Worm (Caenorhabditis elegans) whole organism, L1 larva: ENCODE measurements around the gene col-185.

ENCODE experiments used
- Y116A8C.19 ChIP-seq: sonication (generic microtip); optimal IDR thresholded peaks from 2 replicates; lab custom pipeline; 2016; ENCODE audit warnings: missing compliant biosample characterization, missing genetic modification characterization, borderline replicate concordance
- blmp-1 ChIP-seq: fragments of 150-350 bp; optimal IDR thresholded peaks from 2 replicates; lab custom pipeline; 2014; ENCODE audit warnings: missing biosample characterization, missing genetic modification characterization
- ceh-63 ChIP-seq: fragments of 200-800 bp; sonication (Bioruptor generic); optimal IDR thresholded peaks from 2 replicates; lab custom pipeline; 2018; ENCODE audit warnings: mild to moderate bottlenecking, missing genetic modification characterization, missing compliant biosample characterization
- ceh-82 ChIP-seq, 3 experiments: fragments of 150-350 bp in 1 of 3; sonication (generic microtip) in 2 of 3; optimal IDR thresholded peaks; 2 replicates each; lab custom pipeline; 2014 to 2017; ENCODE audit warnings: missing biosample characterization in 3 of 3, missing genetic modification characterization in 3 of 3
- ceh-88 ChIP-seq: fragments of 200-800 bp; sonication (Bioruptor generic); IDR thresholded peaks from 2 replicates; pipeline ENCODE4 v1.3.6; 2022; ENCODE audit warnings: missing genetic modification characterization, missing compliant biosample characterization
- dpl-1 ChIP-seq, 3 experiments: fragments of 150-350 bp in 2 of 3; sonication (generic microtip) in 1 of 3; optimal IDR thresholded peaks; 2 replicates each; lab custom pipeline; 2014 to 2017; ENCODE audit warnings: missing biosample characterization in 3 of 3, missing genetic modification characterization in 3 of 3, missing genetic modification reagents in 3 of 3
- dsc-1 ChIP-seq: sonication (generic microtip); optimal IDR thresholded peaks from 2 replicates; lab custom pipeline; 2016; ENCODE audit warnings: mild to moderate bottlenecking, missing genetic modification characterization, missing compliant biosample characterization
- efl-1 ChIP-seq, 4 experiments: fragments of 150-350 bp; optimal IDR thresholded peaks in 3 of 4; peaks in 1 of 4; 1 replicate in 1 of 4; 2 replicates in 3 of 4; lab custom pipeline; 2014; ENCODE audit warnings: missing biosample characterization in 2 of 4, missing genetic modification characterization in 2 of 4, missing genetic modification reagents in 2 of 4
- egl-13 ChIP-seq: sonication (generic microtip); optimal IDR thresholded peaks from 2 replicates; lab custom pipeline; 2016; ENCODE audit warnings: missing genotype, missing genetic modification reagents, missing genetic modification characterization, missing compliant biosample characterization
- egl-27 ChIP-seq, 2 experiments: fragments of 150-350 bp in 1 of 2; sonication (generic microtip); optimal IDR thresholded peaks; 3 replicates each; lab custom pipeline; 2017 to 2018; ENCODE audit warnings: missing biosample characterization in 2 of 2, missing genetic modification characterization in 2 of 2, missing genetic modification reagents in 2 of 2
- elt-3 ChIP-seq, 6 experiments: fragments of 150-350 bp in 1 of 6; sonication (generic microtip); optimal IDR thresholded peaks; 2 replicates each; lab custom pipeline; 2017 to 2018; ENCODE audit warnings: missing biosample characterization in 6 of 6, missing genetic modification characterization in 6 of 6, inconsistent platforms in 1 of 6
- ets-5 ChIP-seq: fragments of 200-800 bp; sonication (Bioruptor generic); IDR thresholded peaks from 2 replicates; pipeline ENCODE4 v1.3.6; 2022; ENCODE audit warnings: missing genetic modification characterization, missing compliant biosample characterization
- fkh-10 ChIP-seq: sonication (generic microtip); optimal IDR thresholded peaks from 2 replicates; lab custom pipeline; 2017; ENCODE audit warnings: missing biosample characterization, missing genetic modification reagents, missing genetic modification characterization
- fkh-4 ChIP-seq: sonication (generic microtip); optimal IDR thresholded peaks from 2 replicates; lab custom pipeline; 2016; ENCODE audit warnings: missing compliant biosample characterization, missing genetic modification characterization, borderline replicate concordance
- fos-1 ChIP-seq: fragments of 150-350 bp; optimal IDR thresholded peaks from 2 replicates; lab custom pipeline; 2014; ENCODE audit warnings: missing biosample characterization, missing genetic modification characterization
- hlh-4 ChIP-seq: sonication (generic microtip); optimal IDR thresholded peaks from 2 replicates; lab custom pipeline; 2016; ENCODE audit warnings: mild to moderate bottlenecking, missing genetic modification characterization, missing compliant biosample characterization
- lin-13 ChIP-seq: fragments of 150-350 bp; optimal IDR thresholded peaks from 2 replicates; lab custom pipeline; 2014; ENCODE audit warnings: missing biosample characterization, missing genetic modification reagents, missing genetic modification characterization
- lin-35 ChIP-seq, 2 experiments: fragments of 150-350 bp; optimal IDR thresholded peaks; 2 replicates each; lab custom pipeline; 2014; ENCODE audit warnings: missing biosample characterization in 2 of 2, missing genetic modification characterization in 2 of 2, missing genetic modification reagents in 2 of 2
- lin-39 ChIP-seq: fragments of 150-350 bp; optimal IDR thresholded peaks from 2 replicates; lab custom pipeline; 2014; ENCODE audit warnings: missing biosample characterization, missing genetic modification reagents, missing genetic modification characterization
- lsy-2 ChIP-seq, 2 experiments: fragments of 150-350 bp; optimal IDR thresholded peaks; 2 replicates each; lab custom pipeline; 2014; ENCODE audit warnings: missing biosample characterization in 2 of 2, missing genetic modification characterization in 2 of 2
- mab-9 ChIP-seq: fragments of 200-800 bp; sonication (Bioruptor generic); IDR thresholded peaks from 2 replicates; pipeline ENCODE4 v1.3.6; 2022; ENCODE audit warnings: missing genetic modification reagents, missing genetic modification characterization, missing compliant biosample characterization
- mef-2 ChIP-seq: fragments of 150-350 bp; optimal IDR thresholded peaks from 2 replicates; lab custom pipeline; 2014; ENCODE audit warnings: missing biosample characterization, missing genetic modification characterization
- mep-1 ChIP-seq: fragments of 150-350 bp; optimal IDR thresholded peaks from 2 replicates; lab custom pipeline; 2014; ENCODE audit warnings: missing biosample characterization, missing genetic modification characterization
- nhr-237 ChIP-seq: fragments of 150-350 bp; optimal IDR thresholded peaks from 2 replicates; lab custom pipeline; 2014; ENCODE audit warnings: missing biosample characterization, missing genetic modification characterization
- nhr-28 ChIP-seq: fragments of 150-350 bp; optimal IDR thresholded peaks from 2 replicates; lab custom pipeline; 2014; ENCODE audit warnings: missing biosample characterization, missing genetic modification characterization
- nhr-47 ChIP-seq: sonication (generic microtip); optimal IDR thresholded peaks from 2 replicates; lab custom pipeline; 2016; ENCODE audit warnings: mild to moderate bottlenecking, missing genetic modification characterization, moderate library complexity, missing compliant biosample characterization
- nhr-76 ChIP-seq: sonication (generic microtip); optimal IDR thresholded peaks from 2 replicates; lab custom pipeline; 2017; ENCODE audit warnings: missing biosample characterization, missing genetic modification characterization
- nhr-84 ChIP-seq: sonication (generic microtip); optimal IDR thresholded peaks from 2 replicates; lab custom pipeline; 2017; ENCODE audit warnings: missing biosample characterization, missing genetic modification characterization
- nhr-85 ChIP-seq: sonication (generic microtip); peaks from one replicate; lab custom pipeline; 2016; ENCODE audit warnings: missing genetic modification characterization, inconsistent platforms, missing compliant biosample characterization
- nhr-90 ChIP-seq: sonication (generic microtip); optimal IDR thresholded peaks from 2 replicates; lab custom pipeline; 2016; ENCODE audit warnings: mild to moderate bottlenecking, missing genetic modification characterization, missing compliant biosample characterization; ENCODE audit not compliant: poor library complexity
- pag-3 ChIP-seq: sonication (generic microtip); optimal IDR thresholded peaks from 2 replicates; lab custom pipeline; 2017; ENCODE audit warnings: missing genetic modification characterization, mild to moderate bottlenecking, missing compliant biosample characterization, antibody characterized with exemption, borderline replicate concordance; ENCODE audit not compliant: insufficient read depth
- rnt-1 ChIP-seq: sonication (generic microtip); optimal IDR thresholded peaks from 2 replicates; lab custom pipeline; 2016; ENCODE audit warnings: mild to moderate bottlenecking, missing genetic modification characterization, moderate library complexity, missing compliant biosample characterization
- skn-1 ChIP-seq: fragments of 150-350 bp; optimal IDR thresholded peaks from 2 replicates; lab custom pipeline; 2014; ENCODE audit warnings: missing biosample characterization, missing genetic modification characterization
- snpc-4 ChIP-seq: fragments of 150-350 bp; optimal IDR thresholded peaks from 2 replicates; lab custom pipeline; 2014; ENCODE audit warnings: missing biosample characterization, missing genetic modification characterization
- sptf-1 ChIP-seq: fragments of 150-350 bp; optimal IDR thresholded peaks from 2 replicates; lab custom pipeline; 2014; ENCODE audit warnings: missing biosample characterization, missing genetic modification characterization
- sup-37 ChIP-seq: fragments of 200-800 bp; sonication (Bioruptor generic); optimal IDR thresholded peaks from 2 replicates; lab custom pipeline; 2018; ENCODE audit warnings: mild to moderate bottlenecking, missing genetic modification characterization, missing compliant biosample characterization
- tbx-2 ChIP-seq: sonication (generic microtip); optimal IDR thresholded peaks from 2 replicates; lab custom pipeline; 2016; ENCODE audit warnings: missing genetic modification characterization, missing compliant biosample characterization
- unc-130 ChIP-seq: fragments of 150-350 bp; optimal IDR thresholded peaks from 2 replicates; lab custom pipeline; 2017; ENCODE audit warnings: missing biosample characterization, missing genetic modification characterization, inconsistent platforms
- unc-62 ChIP-seq: fragments of 150-350 bp; optimal IDR thresholded peaks from 2 replicates; lab custom pipeline; 2014; ENCODE audit warnings: missing biosample characterization, missing genetic modification reagents, missing genetic modification characterization
- unc-98 ChIP-seq: fragments of 200-800 bp; sonication (Bioruptor generic); IDR thresholded peaks from 2 replicates; pipeline ENCODE4 v1.3.6; 2022; ENCODE audit warnings: missing genetic modification characterization, missing compliant biosample characterization
- xbp-1 ChIP-seq: sonication (generic microtip); optimal IDR thresholded peaks from 2 replicates; lab custom pipeline; 2016; ENCODE audit warnings: missing genetic modification characterization, missing compliant biosample characterization
- ztf-11 ChIP-seq, 2 experiments: sonication (generic microtip); optimal IDR thresholded peaks; 2 replicates each; lab custom pipeline; 2016 to 2017; ENCODE audit warnings: missing genetic modification characterization in 2 of 2, missing biosample characterization in 1 of 2, missing compliant biosample characterization in 1 of 2
- ztf-4 ChIP-seq: fragments of 150-350 bp; optimal IDR thresholded peaks from 2 replicates; lab custom pipeline; 2014; ENCODE audit warnings: missing biosample characterization, missing genetic modification characterization

The col-185 gene

DNA sequence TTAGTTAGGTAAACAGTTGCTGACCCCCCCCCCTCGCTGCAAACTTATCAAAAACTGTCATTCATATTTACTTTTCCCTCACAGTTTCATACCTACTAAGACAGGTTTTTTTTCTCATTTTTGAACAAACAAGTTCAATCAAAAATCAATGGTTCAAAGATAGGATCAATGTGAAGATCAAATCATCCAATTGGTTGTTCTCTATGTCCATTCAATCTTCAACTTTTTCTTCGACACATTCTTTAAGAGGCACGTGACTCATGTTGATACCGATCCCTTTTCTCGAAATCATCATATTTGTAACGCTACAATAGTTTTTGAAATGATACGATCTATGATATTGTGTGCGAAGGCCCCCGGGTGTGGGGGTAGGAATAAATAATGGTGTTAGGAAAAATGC is 28.8 kb upstream of the col-185 start (continued):
- no peak for TF ChIP-seq sup-37 (GFP tag; lab: Kevin White, UChicago)
- TF ChIP-seq tbx-2 (tag; lab: Kevin White, UChicago), result peak; percentile 79
- TF ChIP-seq rnt-1, result peak; percentile 4
- TF ChIP-seq hlh-4 (tag; lab: Kevin White, UChicago), result no peak
- no peak for TF ChIP-seq egl-27 (tag; optimal IDR thresholded peaks at IDR 0.05; lab: Kevin White, UChicago)
- peak; percentile 83 for TF ChIP-seq blmp-1 (tag; lab: Kevin White, UChicago)
- peak; percentile 30 for TF ChIP-seq mep-1
- TF ChIP-seq egl-13 (tag; lab: Kevin White, UChicago), result no peak
- peak; percentile 100 for TF ChIP-seq nhr-85
- TF ChIP-seq snpc-4, result no peak
- TF ChIP-seq nhr-76 (tag; lab: Kevin White, UChicago), result no peak
- no peak for TF ChIP-seq lin-39 (tag; lab: Kevin White, UChicago)
- TF ChIP-seq nhr-90, result peak; percentile 77
- TF ChIP-seq lin-35 (GFP tag; optimal IDR thresholded peaks at IDR 0.05; lab: Kevin White, UChicago), result peak in 1 of 2 experiments; percentile 72
- TF ChIP-seq ceh-63, result no peak
- TF ChIP-seq xbp-1, result peak; percentile 39
- TF ChIP-seq Y116A8C.19 (tag; lab: Kevin White, UChicago), result no peak
- TF ChIP-seq nhr-47 (tag; lab: Kevin White, UChicago), result peak; percentile 68
- no peak for TF ChIP-seq mef-2 (tag; lab: Kevin White, UChicago)
- TF ChIP-seq nhr-28 (tag; lab: Kevin White, UChicago), result no peak
- no peak for TF ChIP-seq unc-98 (GFP tag; lab: Robert Waterston, UW)
- TF ChIP-seq lin-13 (GFP tag; lab: Kevin White, UChicago), result no peak
- TF ChIP-seq ztf-4 (tag; lab: Kevin White, UChicago), result no peak
- no peak for TF ChIP-seq fkh-4 (tag; lab: Kevin White, UChicago)
- TF ChIP-seq nhr-237 (tag; lab: Kevin White, UChicago), result no peak
- peak in 1 of 2 experiments; percentile 5 for TF ChIP-seq efl-1 (optimal IDR thresholded peaks at IDR 0.05; lab: Kevin White, UChicago)
- TF ChIP-seq efl-1 (GFP tag; optimal IDR thresholded peaks at IDR 0.05 in 1 of 2; lab: Kevin White, UChicago), result peak in 1 of 2 experiments; percentile 85
- TF ChIP-seq ceh-82 (tag; optimal IDR thresholded peaks at IDR 0.05; lab: Kevin White, UChicago), result no peak
- no peak for TF ChIP-seq ets-5 (GFP tag; lab: Robert Waterston, UW)
- TF ChIP-seq pag-3, result no peak
- no peak for TF ChIP-seq sptf-1 (tag; lab: Kevin White, UChicago)
- no peak for TF ChIP-seq fkh-10 (GFP tag; lab: Kevin White, UChicago)
- 0 out of 2 replicates have a peak, but pooled peaks have one; percentile 28 for TF ChIP-seq ceh-88 (GFP tag; lab: Robert Waterston, UW)
- TF ChIP-seq elt-3 (tag; optimal IDR thresholded peaks at IDR 0.05; lab: Kevin White, UChicago), result peak in 5 of 6 experiments; percentile 23 to 93 (median 90)
- peak; percentile 6 for TF ChIP-seq unc-130
- TF ChIP-seq mab-9 (GFP tag; lab: Robert Waterston, UW), result no peak
- TF ChIP-seq skn-1, result peak; percentile 68
- TF ChIP-seq ztf-11 (tag; optimal IDR thresholded peaks at IDR 0.05; lab: Kevin White, UChicago), result no peak
- TF ChIP-seq nhr-84 (tag; lab: Kevin White, UChicago), result no peak
- TF ChIP-seq unc-62 (GFP tag; lab: Kevin White, UChicago), result no peak
- TF ChIP-seq dsc-1 (tag; lab: Kevin White, UChicago), result no peak
- peak; percentile 43 to 67 for TF ChIP-seq lsy-2 (tag; optimal IDR thresholded peaks at IDR 0.05; lab: Kevin White, UChicago)
- peak in 1 of 3 experiments; percentile 26 for TF ChIP-seq dpl-1 (GFP tag; optimal IDR thresholded peaks at IDR 0.05; lab: Kevin White, UChicago)
- TF ChIP-seq fos-1 (tag; lab: Kevin White, UChicago), result no peak
- TF ChIP-seq, all 84 proteins: peak for 29
